Worm (Caenorhabditis elegans): ENCODE results near the gene scl-25.

Gene scl-25

ce11 chrV:17238799-17239198 is 13.3 kb downstream of the scl-25 start, which contains the start of gene T19C9.8:
Gene T19C9.8 (plus strand): TSS chrV:17239097.
- TF ChIP-seq zim-3 (tag; optimal IDR thresholded peaks at IDR 0.05), result no peak
- no peak for TF ChIP-seq him-1 (tag; optimal IDR thresholded peaks at IDR 0.05)
- peak; percentile 55 for TF ChIP-seq nhr-80 (tag; optimal IDR thresholded peaks at IDR 0.05)
- TF ChIP-seq hmg-1.2 (GFP tag; IDR thresholded peaks at IDR 0.05), result no peak
- no peak for TF ChIP-seq F22D6.2 (tag; optimal IDR thresholded peaks at IDR 0.05)
- TF ChIP-seq madf-8 (GFP tag; conservative IDR thresholded peaks at IDR 0.05), result no peak
- no peak for TF ChIP-seq C17E4.6 (GFP tag; IDR thresholded peaks at IDR 0.05)

ce11 chrV:17240579-17241277 is 15.2 kb downstream of the scl-25 start:
- TF ChIP-seq gei-17 (GFP tag; optimal IDR thresholded peaks at IDR 0.05) (no peak), tbx-9 (tag; optimal IDR thresholded peaks at IDR 0.05; ENCODE audit: borderline replicate concordance) (no peak), tbp1 (GFP tag; optimal IDR thresholded peaks at IDR 0.05) (no peak), ceh-58 (GFP tag; IDR thresholded peaks at IDR 0.05) (no peak), sea-2 (GFP tag; IDR thresholded peaks at IDR 0.05) (0 out of 2 replicates have a peak, but pooled peaks have one; percentile 45), zfh-2 (GFP tag; conservative IDR thresholded peaks at IDR 0.05) (peak; percentile 82), F37B4.10 (GFP tag; IDR thresholded peaks at IDR 0.05) (0 out of 2 replicates have a peak, but pooled peaks have one; percentile 13), C17E4.6 (GFP tag; IDR thresholded peaks at IDR 0.05) (no peak), dpff-1 (tag; optimal IDR thresholded peaks at IDR 0.05) (no peak), ama-1 (optimal IDR thresholded peaks at IDR 0.05) (no peak), ama-1 (GFP tag; optimal IDR thresholded peaks at IDR 0.05) (no peak), athp-1 (tag; optimal IDR thresholded peaks at IDR 0.05) (no peak)

- no peak for TF ChIP-seq pha-4 (tag; optimal IDR thresholded peaks at IDR 0.05)
- TF ChIP-seq rec-8 (tag; optimal IDR thresholded peaks at IDR 0.05), result no peak
- TF ChIP-seq nhr-80 (tag; optimal IDR thresholded peaks at IDR 0.05), result peak; percentile 71
- TF ChIP-seq snpc-4 (GFP tag; optimal IDR thresholded peaks at IDR 0.05), result no peak
- peak in 1 of 4 experiments; percentile 19 for TF ChIP-seq snpc-4 (tag; optimal IDR thresholded peaks at IDR 0.05)
- no peak for TF ChIP-seq F57C9.4 (tag; optimal IDR thresholded peaks at IDR 0.05)
- TF ChIP-seq aptf-3 (GFP tag; IDR thresholded peaks at IDR 0.05), result no peak
These were observed 15.8 kb downstream of the scl-25 start for ce11 chrV:17241278-17241661.

ce11 chrV:17242552-17242951 is 17.1 kb downstream of the scl-25 start, which contains the start of gene Y68A4B.3:
Gene Y68A4B.3 (minus strand): TSS chrV:17242652.
- no peak for TF ChIP-seq mel-28 (tag; optimal IDR thresholded peaks at IDR 0.05; ENCODE audit: borderline replicate concordance)

ce11 chrV:17243016-17243415 is 17.5 kb downstream of the scl-25 start:
- TF ChIP-seq lin-26 (GFP tag; IDR thresholded peaks at IDR 0.05) (no peak), lin-40 (tag; optimal IDR thresholded peaks at IDR 0.05) (no peak), nhr-179 (tag; optimal IDR thresholded peaks at IDR 0.05) (no peak), somi-1 (GFP tag; optimal IDR thresholded peaks at IDR 0.05) (no peak), rec-8 (tag; optimal IDR thresholded peaks at IDR 0.05) (no peak), C17E4.6 (GFP tag; IDR thresholded peaks at IDR 0.05) (no peak), athp-1 (tag; optimal IDR thresholded peaks at IDR 0.05) (no peak), snpc-3.4 (tag; optimal IDR thresholded peaks at IDR 0.05) (no peak), rpc-1 (optimal IDR thresholded peaks at IDR 0.05) (no peak), rpc-1 (tag; optimal IDR thresholded peaks at IDR 0.05) (no peak), hrde-1 (tag; optimal IDR thresholded peaks at IDR 0.05; ENCODE audit: borderline replicate concordance) (no peak), T26A5.8 (tag; optimal IDR thresholded peaks at IDR 0.05) (no peak), die-1 (tag; optimal IDR thresholded peaks at IDR 0.05) (no peak), F33H1.4 (GFP tag; IDR thresholded peaks at IDR 0.05) (no peak), K12H6.12 (tag; optimal IDR thresholded peaks at IDR 0.05) (no peak), egl-44 (GFP tag; IDR thresholded peaks at IDR 0.05) (no peak), nhr-120 (GFP tag; IDR thresholded peaks at IDR 0.05) (no peak), Y67H2A.10 (GFP tag; conservative IDR thresholded peaks at IDR 0.05) (no peak), mel-28 (tag; optimal IDR thresholded peaks at IDR 0.05; ENCODE audit: borderline replicate concordance) (no peak)
